Worm (Caenorhabditis elegans): ENCODE data around the gene K06H6.1.

Gene K06H6.1

ce11 chrV:574639-575038 is 13.3 kb upstream of the K06H6.1 start, which contains the start of gene C14C6.13:
C14C6.13 (minus strand) TSS chrV:574739.
- TF ChIP-seq fos-1 (tag; optimal IDR thresholded peaks at IDR 0.05) (no peak), lsy-12 (tag; optimal IDR thresholded peaks at IDR 0.05) (no peak), nhr-67 (tag; optimal IDR thresholded peaks at IDR 0.05) (no peak), aly-2 (tag; optimal IDR thresholded peaks at IDR 0.05) (no peak), pqm-1 (tag; optimal IDR thresholded peaks at IDR 0.05) (no peak), skn-1 (tag; optimal IDR thresholded peaks at IDR 0.05) (no peak), nhr-11 (tag; optimal IDR thresholded peaks at IDR 0.05) (no peak), hmg-11 (tag; optimal IDR thresholded peaks at IDR 0.05) (no peak)

- TF ChIP-seq unc-62 (GFP tag; optimal IDR thresholded peaks at IDR 0.05) (no peak), nhr-28 (tag; optimal IDR thresholded peaks at IDR 0.05) (no peak), mdl-1 (tag; optimal IDR thresholded peaks at IDR 0.05) (no peak), ama-1 (optimal IDR thresholded peaks at IDR 0.05) (no peak), R02D3.7 (tag; optimal IDR thresholded peaks at IDR 0.05) (no peak), sea-2 (GFP tag; optimal IDR thresholded peaks at IDR 0.05) (no peak)
Observed at ce11 chrV:576070-576469, 11.8 kb upstream of the K06H6.1 start, which contains the start of gene K06H6.5. K06H6.5 (plus strand) TSS chrV:576370.

DNA sequence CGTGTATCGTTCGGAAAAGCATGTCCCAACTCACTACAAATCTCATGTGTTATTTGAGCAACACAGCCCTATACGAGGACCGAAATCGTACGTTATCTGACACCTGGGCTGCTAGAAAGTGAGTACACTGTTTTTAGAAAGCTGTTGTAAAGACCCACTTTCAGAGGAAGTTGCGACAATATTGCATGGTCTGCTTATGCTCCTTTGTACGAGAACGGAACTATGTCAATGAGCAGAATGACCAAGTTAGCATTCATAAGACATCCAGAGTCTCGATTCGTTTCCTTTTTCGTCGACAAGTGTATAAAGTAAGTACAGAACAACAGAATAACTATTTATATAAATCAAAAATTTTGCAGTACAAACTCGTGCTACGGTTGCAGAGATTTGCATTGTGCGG is 11.0 kb upstream of the K06H6.1 start:
- TF ChIP-seq daf-12 (tag; optimal IDR thresholded peaks at IDR 0.05) (no peak), nhr-77 (tag; optimal IDR thresholded peaks at IDR 0.05) (no peak), nhr-67 (tag; optimal IDR thresholded peaks at IDR 0.05) (no peak), snpc-4 (tag; optimal IDR thresholded peaks at IDR 0.05) (no peak), nhr-76 (tag; optimal IDR thresholded peaks at IDR 0.05) (no peak), ceh-82 (tag; optimal IDR thresholded peaks at IDR 0.05) (no peak), lin-39 (tag; optimal IDR thresholded peaks at IDR 0.05) (no peak), lsy-12 (tag; optimal IDR thresholded peaks at IDR 0.05) (no peak), nhr-43 (tag; optimal IDR thresholded peaks at IDR 0.05; ENCODE audit: poor library complexity, severe bottlenecking) (no peak), nhr-23 (tag; optimal IDR thresholded peaks at IDR 0.05) (no peak), egl-27 (tag; optimal IDR thresholded peaks at IDR 0.05) (no peak), pqm-1 (tag; optimal IDR thresholded peaks at IDR 0.05) (no peak), ZK546.5 (tag; optimal IDR thresholded peaks at IDR 0.05) (no peak), tbx-2 (tag; optimal IDR thresholded peaks at IDR 0.05) (no peak), fkh-2 (tag; optimal IDR thresholded peaks at IDR 0.05) (no peak), nhr-237 (tag; optimal IDR thresholded peaks at IDR 0.05) (no peak)

DNA sequence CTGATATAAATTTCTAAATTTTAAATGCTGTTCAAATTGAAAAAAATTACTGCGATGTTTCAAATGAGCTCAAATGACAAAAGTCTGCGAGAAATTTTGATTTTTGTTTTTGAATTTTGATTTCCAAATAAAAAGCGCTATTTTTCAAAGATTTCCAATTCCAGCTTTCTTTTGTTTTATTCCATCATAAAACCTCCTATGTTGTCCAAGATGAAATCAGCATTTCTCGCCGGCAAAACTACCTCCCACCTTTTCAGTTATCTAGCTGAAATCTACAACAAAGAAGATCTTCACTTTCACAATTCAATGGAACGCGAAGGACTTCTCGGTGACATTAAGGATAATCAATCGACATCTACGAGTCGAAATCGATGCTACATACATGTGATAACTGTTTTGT is 8.9 kb upstream of the K06H6.1 start, which contains the start of gene K06H6.4:
K06H6.4 (plus strand) TSS at position 301 of the 400 bp plus-strand sequence.
- no peak for TF ChIP-seq daf-12 (tag; optimal IDR thresholded peaks at IDR 0.05)
- TF ChIP-seq egl-5 (tag; optimal IDR thresholded peaks at IDR 0.05) = no peak
- TF ChIP-seq nhr-43 (tag; optimal IDR thresholded peaks at IDR 0.05; ENCODE audit: poor library complexity, severe bottlenecking) = no peak
- no peak for TF ChIP-seq snpc-4 (tag; optimal IDR thresholded peaks at IDR 0.05)
- TF ChIP-seq lsy-12 (tag; optimal IDR thresholded peaks at IDR 0.05) = no peak
- TF ChIP-seq skn-1 (tag; optimal IDR thresholded peaks at IDR 0.05) = no peak
- TF ChIP-seq ama-1 (optimal IDR thresholded peaks at IDR 0.05) = no peak
- no peak for TF ChIP-seq zag-1 (tag; optimal IDR thresholded peaks at IDR 0.05)
- TF ChIP-seq elt-1 (tag; optimal IDR thresholded peaks at IDR 0.05) = no peak
- TF ChIP-seq pha-4 (tag; optimal IDR thresholded peaks at IDR 0.05) = no peak
- no peak for TF ChIP-seq jun-1 (tag; optimal IDR thresholded peaks at IDR 0.05)
- no peak for TF ChIP-seq nhr-23 (tag; optimal IDR thresholded peaks at IDR 0.05)
- no peak for TF ChIP-seq eor-1 (tag; optimal IDR thresholded peaks at IDR 0.05)
- no peak for TF ChIP-seq nhr-12 (tag; optimal IDR thresholded peaks at IDR 0.05)
- TF ChIP-seq sea-2 (GFP tag; optimal IDR thresholded peaks at IDR 0.05) = no peak
- no peak for TF ChIP-seq ceh-82 (tag; optimal IDR thresholded peaks at IDR 0.05)
- no peak for TF ChIP-seq fkh-2 (tag; optimal IDR thresholded peaks at IDR 0.05)
- TF ChIP-seq elt-3 (tag; optimal IDR thresholded peaks at IDR 0.05) = no peak
- TF ChIP-seq unc-39 (tag; optimal IDR thresholded peaks at IDR 0.05) = no peak

- no peak for TF ChIP-seq ceh-82 (tag; optimal IDR thresholded peaks at IDR 0.05)
- no peak for TF ChIP-seq nhr-23 (tag; optimal IDR thresholded peaks at IDR 0.05)
- no peak for TF ChIP-seq ZK546.5 (tag; optimal IDR thresholded peaks at IDR 0.05)
- no peak for TF ChIP-seq nhr-43 (tag; optimal IDR thresholded peaks at IDR 0.05; ENCODE audit: poor library complexity, severe bottlenecking)
- TF ChIP-seq jun-1 (tag; optimal IDR thresholded peaks at IDR 0.05) = no peak
- no peak for TF ChIP-seq hmg-11 (tag; optimal IDR thresholded peaks at IDR 0.05)
- TF ChIP-seq nhr-25 (tag; optimal IDR thresholded peaks at IDR 0.05) = no peak
- no peak for TF ChIP-seq unc-62 (GFP tag; optimal IDR thresholded peaks at IDR 0.05)
Observed at ce11 chrV:581616-582015, 6.3 kb upstream of the K06H6.1 start, which contains the start of gene nstp-7. nstp-7 (plus strand) TSS chrV:581916.

Measured in whole organism, L3 larva.